Worm (Caenorhabditis elegans): Measurements from ENCODE around the gene cah-1.

DNA sequence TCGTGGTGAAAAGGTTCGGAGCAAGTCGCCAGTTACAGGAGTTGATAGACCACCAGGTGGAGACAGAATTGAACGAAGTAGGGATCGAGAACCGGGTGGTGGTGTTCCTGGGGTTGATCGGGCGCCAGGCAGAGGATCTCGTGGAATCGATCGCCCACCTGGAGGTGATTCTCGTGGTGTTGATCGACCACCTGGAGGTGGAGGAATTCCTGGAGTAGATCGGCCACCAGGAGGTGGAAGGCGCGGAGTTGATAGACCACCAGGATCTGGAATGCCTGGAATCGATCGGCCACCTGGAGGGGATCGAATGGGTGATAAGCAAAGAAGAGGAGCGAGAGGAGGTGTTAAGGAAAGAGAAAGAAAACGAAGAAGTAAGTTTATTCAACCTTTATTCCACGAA, 20.1 kb upstream of the cah-1 start:
- no peak for TF ChIP-seq ztf-23 (GFP tag; IDR thresholded peaks at IDR 0.05)
- no peak for TF ChIP-seq tab-1 (GFP tag; IDR thresholded peaks at IDR 0.05)
- TF ChIP-seq cog-1 (tag; optimal IDR thresholded peaks at IDR 0.05), result no peak
- TF ChIP-seq med-1 (GFP tag; optimal IDR thresholded peaks at IDR 0.05; ENCODE audit: insufficient read depth), result no peak
- no peak for TF ChIP-seq T22C8.4 (GFP tag; IDR thresholded peaks at IDR 0.05)
- no peak for TF ChIP-seq ref-1 (GFP tag; conservative IDR thresholded peaks at IDR 0.05)
- TF ChIP-seq ztf-29 (GFP tag; IDR thresholded peaks at IDR 0.05), result no peak
- TF ChIP-seq klf-2 (GFP tag; conservative IDR thresholded peaks at IDR 0.05), result no peak

Measured in whole organism, midembryonic.